Fruit fly (Drosophila melanogaster) whole organism, embryonic: ENCODE data around the gene CaMKI.

ENCODE experiments used
- Asciz ChIP-seq: fragments of 200-800 bp; sonication (Bioruptor generic); optimal IDR thresholded peaks from 2 replicates; lab custom pipeline; 2017; ENCODE audit warnings: missing biosample characterization, mild to moderate bottlenecking, missing genetic modification characterization, missing genetic modification reagents
- Atf6 ChIP-seq: fragments of 200-800 bp; sonication (Bioruptor generic); IDR thresholded peaks from 2 replicates; pipeline ENCODE4 v1.3.6; 2022; ENCODE audit warnings: missing biosample characterization, missing genetic modification characterization
- B-H2 ChIP-seq: fragments of 200-800 bp; sonication (Bioruptor generic); optimal IDR thresholded peaks from 2 replicates; lab custom pipeline; 2018; ENCODE audit warnings: missing biosample characterization, mild to moderate bottlenecking, missing genetic modification characterization
- BEAF-32 ChIP-seq: fragments of 200-800 bp; sonication (Bioruptor generic); optimal IDR thresholded peaks from 3 replicates; lab custom pipeline; 2017; ENCODE audit warnings: missing biosample characterization, missing genetic modification characterization, mild to moderate bottlenecking, moderate library complexity, missing genetic modification reagents
- Blimp-1 ChIP-seq: fragments of 200-800 bp; sonication (Bioruptor generic); optimal IDR thresholded peaks from 3 replicates; lab custom pipeline; 2018; ENCODE audit warnings: missing biosample characterization, missing genetic modification characterization, mild to moderate bottlenecking, moderate library complexity, missing genetic modification reagents
- Bteb2 ChIP-seq: fragments of 200-800 bp; sonication (Bioruptor generic); optimal IDR thresholded peaks from 2 replicates; lab custom pipeline; 2016; ENCODE audit warnings: missing biosample characterization, missing genetic modification characterization
- C15 ChIP-seq: fragments of 200-800 bp; sonication (Bioruptor generic); IDR thresholded peaks from 3 replicates; pipeline ENCODE4 v1.3.6; 2022; ENCODE audit warnings: missing biosample characterization, missing genetic modification characterization
- CG10462 ChIP-seq: fragments of 200-800 bp; sonication (Bioruptor generic); optimal IDR thresholded peaks from 2 replicates; lab custom pipeline; 2016; ENCODE audit warnings: missing biosample characterization, missing genetic modification characterization
- CG12299 ChIP-seq: fragments of 200-800 bp; sonication (Bioruptor generic); optimal IDR thresholded peaks from 2 replicates; lab custom pipeline; 2018; ENCODE audit warnings: missing biosample characterization, mild to moderate bottlenecking, missing genetic modification characterization
- CG13894 ChIP-seq: fragments of 200-800 bp; sonication (Bioruptor generic); optimal IDR thresholded peaks from 3 replicates; lab custom pipeline; 2018; ENCODE audit warnings: missing biosample characterization, mild to moderate bottlenecking, missing genetic modification characterization, moderate library complexity
- CG17359 ChIP-seq: fragments of 200-800 bp; sonication (Bioruptor generic); optimal IDR thresholded peaks from 3 replicates; lab custom pipeline; 2018; ENCODE audit warnings: missing biosample characterization, mild to moderate bottlenecking, missing genetic modification characterization, moderate library complexity
- CG18262 ChIP-seq: fragments of 200-800 bp; optimal IDR thresholded peaks from 3 replicates; lab custom pipeline; 2019; ENCODE audit warnings: missing biosample characterization, mild to moderate bottlenecking, missing genetic modification characterization, moderate library complexity
- CG30403 ChIP-seq: fragments of 200-800 bp; sonication (Bioruptor generic); optimal IDR thresholded peaks from 3 replicates; lab custom pipeline; 2016; ENCODE audit warnings: missing biosample characterization, missing genetic modification characterization
- CG3163 ChIP-seq: fragments of 200-800 bp; sonication (Bioruptor generic); optimal IDR thresholded peaks from 3 replicates; lab custom pipeline; 2016; ENCODE audit warnings: missing biosample characterization, missing genetic modification characterization
- CG3281 ChIP-seq: fragments of 200-800 bp; sonication (Bioruptor generic); optimal IDR thresholded peaks from 3 replicates; lab custom pipeline; 2017; ENCODE audit warnings: missing biosample characterization, mild to moderate bottlenecking, missing genetic modification characterization
- CG4854 ChIP-seq: fragments of 200-800 bp; sonication (Bioruptor generic); optimal IDR thresholded peaks from 2 replicates; lab custom pipeline; 2016; ENCODE audit warnings: missing biosample characterization, missing genetic modification characterization, inconsistent platforms
- CG7271 ChIP-seq: fragments of 200-800 bp; sonication (Bioruptor generic); optimal IDR thresholded peaks from 2 replicates; lab custom pipeline; 2018; ENCODE audit warnings: missing biosample characterization, mild to moderate bottlenecking, missing genetic modification characterization, moderate library complexity
- CG7745 ChIP-seq: fragments of 200-800 bp; sonication (Bioruptor generic); optimal IDR thresholded peaks from 2 replicates; lab custom pipeline; 2018; ENCODE audit warnings: missing biosample characterization, mild to moderate bottlenecking, missing genetic modification characterization, moderate library complexity
- CG7839 ChIP-seq: fragments of 200-800 bp; sonication (Bioruptor generic); optimal IDR thresholded peaks from 3 replicates; lab custom pipeline; 2018; ENCODE audit warnings: missing biosample characterization, mild to moderate bottlenecking, missing genetic modification characterization, moderate library complexity
- CG9817 ChIP-seq: fragments of 200-800 bp; sonication (Bioruptor generic); optimal IDR thresholded peaks from 2 replicates; lab custom pipeline; 2018; ENCODE audit warnings: missing biosample characterization, mild to moderate bottlenecking, missing genetic modification characterization, moderate library complexity
- E2f2 ChIP-seq: fragments of 200-800 bp; sonication (Bioruptor generic); IDR thresholded peaks from 2 replicates; pipeline ENCODE4 v1.3.6; 2022; ENCODE audit warnings: missing biosample characterization, missing genetic modification characterization
- Fer1 ChIP-seq: fragments of 200-800 bp; sonication (Bioruptor generic); optimal IDR thresholded peaks from 2 replicates; lab custom pipeline; 2017; ENCODE audit warnings: missing biosample characterization, mild to moderate bottlenecking, missing genetic modification characterization
- HLH4C ChIP-seq: fragments of 200-800 bp; sonication (Bioruptor generic); IDR thresholded peaks from 3 replicates; pipeline ENCODE4 v1.3.6; 2022; ENCODE audit warnings: missing biosample characterization, missing genetic modification characterization; ENCODE audit not compliant: partially characterized antibody
- Hmr ChIP-seq: fragments of 200-800 bp; sonication (Bioruptor generic); optimal IDR thresholded peaks from 3 replicates; lab custom pipeline; 2017; ENCODE audit warnings: mild to moderate bottlenecking, missing biosample characterization, missing genetic modification reagents, missing genetic modification characterization
- Hr78 ChIP-seq, 2 experiments: fragments of 200-800 bp in 1 of 2; fragments of >200 bp in 1 of 2; sonication (Bioruptor generic) in 1 of 2; optimal IDR thresholded peaks; 2 replicates each; lab custom pipeline; 2017 to 2019; ENCODE audit warnings: missing biosample characterization in 2 of 2, missing genetic modification characterization in 2 of 2, mild to moderate bottlenecking in 1 of 2, moderate library complexity in 1 of 2
- Hsf ChIP-seq: fragments of 200-800 bp; sonication (Bioruptor generic); optimal IDR thresholded peaks from 3 replicates; lab custom pipeline; 2016; ENCODE audit warnings: missing biosample characterization, missing genetic modification characterization
- Lhr ChIP-seq: fragments of 200-800 bp; sonication (Bioruptor generic); optimal IDR thresholded peaks from 3 replicates; lab custom pipeline; 2017; ENCODE audit warnings: mild to moderate bottlenecking, missing biosample characterization, missing genetic modification reagents, missing genetic modification characterization
- MESR4 ChIP-seq: fragments of 200-800 bp; sonication (Bioruptor generic); optimal IDR thresholded peaks from 2 replicates; lab custom pipeline; 2018; ENCODE audit warnings: missing biosample characterization, mild to moderate bottlenecking, missing genetic modification characterization, moderate library complexity
- NC2β ChIP-seq: fragments of 200-800 bp; sonication (Bioruptor generic); optimal IDR thresholded peaks from 2 replicates; lab custom pipeline; 2016; ENCODE audit warnings: missing biosample characterization, missing genetic modification characterization
- NfI ChIP-seq: fragments of 200-800 bp; sonication (Bioruptor generic); optimal IDR thresholded peaks from 3 replicates; lab custom pipeline; 2018; ENCODE audit warnings: missing biosample characterization, mild to moderate bottlenecking, missing genetic modification characterization, moderate library complexity
- Xbp1 ChIP-seq: fragments of 200-800 bp; sonication (Bioruptor generic); optimal IDR thresholded peaks from 3 replicates; lab custom pipeline; 2016; ENCODE audit warnings: missing biosample characterization, mild to moderate bottlenecking, missing genetic modification characterization
- ato ChIP-seq: fragments of 200-800 bp; sonication (Bioruptor generic); IDR thresholded peaks from 2 replicates; pipeline ENCODE4 v1.3.6; 2022; ENCODE audit warnings: missing biosample characterization, missing genetic modification characterization; ENCODE audit not compliant: partially characterized antibody
- bab2 ChIP-seq: fragments of 200-800 bp; sonication (Bioruptor generic); optimal IDR thresholded peaks from 2 replicates; lab custom pipeline; 2016; ENCODE audit warnings: missing biosample characterization, missing genetic modification characterization
- cas ChIP-seq: fragments of 200-800 bp; sonication (Bioruptor generic); IDR thresholded peaks from 2 replicates; pipeline ENCODE4 v1.3.6; 2022; ENCODE audit warnings: missing biosample characterization, missing genetic modification characterization
- dmrt99B ChIP-seq: fragments of 200-800 bp; sonication (Bioruptor generic); optimal IDR thresholded peaks from 2 replicates; lab custom pipeline; 2018; ENCODE audit warnings: missing biosample characterization, mild to moderate bottlenecking, missing genetic modification characterization, moderate library complexity
- dpn ChIP-seq, 2 experiments: fragments of 200-800 bp; sonication (Bioruptor generic); optimal IDR thresholded peaks; 3 replicates each; lab custom pipeline; 2016; ENCODE audit warnings: missing biosample characterization in 2 of 2, missing genetic modification characterization in 2 of 2
- ems ChIP-seq: fragments of 200-800 bp; sonication (Bioruptor generic); optimal IDR thresholded peaks from 3 replicates; lab custom pipeline; 2016; ENCODE audit warnings: missing biosample characterization, missing genetic modification characterization
- gcm2 ChIP-seq: fragments of 200-800 bp; sonication (Bioruptor generic); optimal IDR thresholded peaks from 2 replicates; lab custom pipeline; 2016; ENCODE audit warnings: missing biosample characterization, missing genetic modification characterization
- gem ChIP-seq: fragments of 200-800 bp; sonication (Bioruptor generic); optimal IDR thresholded peaks from 2 replicates; lab custom pipeline; 2019; ENCODE audit warnings: missing biosample characterization, mild to moderate bottlenecking, missing genetic modification characterization, moderate library complexity
- nau ChIP-seq: fragments of 200-800 bp; sonication (Bioruptor generic); optimal IDR thresholded peaks from 3 replicates; lab custom pipeline; 2017; ENCODE audit warnings: missing biosample characterization, mild to moderate bottlenecking, missing genetic modification characterization, missing genetic modification reagents
- nerfin-1 ChIP-seq: fragments of 200-800 bp; sonication (Bioruptor generic); optimal IDR thresholded peaks from 3 replicates; lab custom pipeline; 2019; ENCODE audit warnings: missing biosample characterization, mild to moderate bottlenecking, missing genetic modification characterization, moderate library complexity
- nmo ChIP-seq: fragments of 200-800 bp; sonication (Bioruptor generic); optimal IDR thresholded peaks from 2 replicates; lab custom pipeline; 2018; ENCODE audit warnings: missing biosample characterization, mild to moderate bottlenecking, missing genetic modification characterization, moderate library complexity
- phol ChIP-seq: fragments of 200-800 bp; sonication (Bioruptor generic); optimal IDR thresholded peaks from 3 replicates; lab custom pipeline; 2018; ENCODE audit warnings: missing biosample characterization, mild to moderate bottlenecking, missing genetic modification characterization, moderate library complexity
- pnt ChIP-seq: fragments of 200-800 bp; sonication (Bioruptor generic); optimal IDR thresholded peaks from 3 replicates; lab custom pipeline; 2016; ENCODE audit warnings: missing biosample characterization, missing genetic modification characterization
- sna ChIP-seq: fragments of 200-800 bp; sonication (Bioruptor generic); IDR thresholded peaks from 2 replicates; pipeline ENCODE4 v1.3.6; 2022; ENCODE audit warnings: missing biosample characterization, missing genetic modification characterization; ENCODE audit not compliant: partially characterized antibody
- sob ChIP-seq: fragments of 200-800 bp; sonication (Bioruptor generic); IDR thresholded peaks from 2 replicates; pipeline ENCODE4 v1.3.6; 2022; ENCODE audit warnings: missing biosample characterization, missing genetic modification characterization
- tap ChIP-seq: fragments of 200-800 bp; optimal IDR thresholded peaks from 3 replicates; lab custom pipeline; 2019; ENCODE audit warnings: missing biosample characterization, mild to moderate bottlenecking, missing genetic modification characterization, moderate library complexity
- tx ChIP-seq: fragments of 200-800 bp; sonication (Bioruptor generic); optimal IDR thresholded peaks from 2 replicates; lab custom pipeline; 2016; ENCODE audit warnings: missing biosample characterization, missing genetic modification characterization
- unc-4 ChIP-seq: fragments of 200-800 bp; sonication (Bioruptor generic); IDR thresholded peaks from 2 replicates; pipeline ENCODE4 v1.3.6; 2022; ENCODE audit warnings: missing biosample characterization, missing genetic modification characterization; ENCODE audit not compliant: partially characterized antibody

CaMKI gene

DNA sequence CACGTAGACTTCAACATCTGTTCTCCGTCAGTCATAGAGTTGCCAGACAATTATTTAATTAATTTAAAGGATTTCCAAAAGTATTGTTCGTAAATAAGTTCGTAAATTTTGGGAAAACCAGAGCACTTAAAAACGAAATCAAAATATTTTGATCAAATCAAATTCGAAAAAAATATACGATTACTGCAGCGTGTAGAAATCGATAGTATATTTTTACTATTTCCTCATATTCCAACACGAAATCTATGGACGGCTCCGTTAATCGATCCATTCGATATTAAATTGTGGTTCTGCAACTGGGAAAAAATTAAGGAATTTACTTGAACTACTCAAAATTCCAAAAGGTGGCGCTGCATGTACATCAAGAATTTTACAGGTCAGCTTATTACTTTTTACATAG lies 41.1 kb downstream of the CaMKI start (continued):
- TF ChIP-seq NC2β: peak; percentile 21
- TF ChIP-seq NfI: peak; percentile 42
- TF ChIP-seq CG3281 (GFP tag; lab: Kevin White, UChicago): peak; percentile 18
- peak; percentile 42 to 57 for TF ChIP-seq dpn (GFP tag; optimal IDR thresholded peaks at IDR 0.05; lab: Kevin White, UChicago)
- peak; percentile 22 for TF ChIP-seq tap (tag; lab: Kevin White, UChicago)
- TF ChIP-seq Bteb2 (GFP tag; lab: Kevin White, UChicago): peak; percentile 18
- peak; percentile 96 for TF ChIP-seq ato (GFP tag; lab: Robert Waterston, UW)
- TF ChIP-seq HLH4C: peak; percentile 94
- peak; percentile 58 for TF ChIP-seq Xbp1 (GFP tag; lab: Kevin White, UChicago)
- peak; percentile 47 for TF ChIP-seq CG17359 (tag; lab: Kevin White, UChicago)
- TF ChIP-seq Hsf: peak; percentile 55
- peak; percentile 43 for TF ChIP-seq tx (GFP tag; lab: Kevin White, UChicago)
- peak; percentile 59 for TF ChIP-seq gem
- peak; percentile 72 for TF ChIP-seq phol
- peak; percentile 62 for TF ChIP-seq CG7745 (tag; lab: Kevin White, UChicago)
- TF ChIP-seq sob: peak; percentile 65; the same call in 1 of the 2 replicates
- no peak for TF ChIP-seq CG7271 (tag; lab: Kevin White, UChicago)
- TF ChIP-seq CG4854: peak; percentile 39
- TF ChIP-seq MESR4: peak; percentile 6
- peak in 1 of 2 experiments; percentile 7 for TF ChIP-seq Hr78 (GFP tag; optimal IDR thresholded peaks at IDR 0.05; lab: Kevin White, UChicago)
- TF ChIP-seq Lhr: peak; percentile 97
- peak; percentile 84 for TF ChIP-seq E2f2 (GFP tag; lab: Robert Waterston, UW)
- TF ChIP-seq Fer1 (GFP tag; lab: Kevin White, UChicago): peak; percentile 27
- 0 out of 3 replicates have a peak, but pooled peaks have one; percentile 14 for TF ChIP-seq C15 (GFP tag; lab: Robert Waterston, UW)
- peak; percentile 97 for TF ChIP-seq sna (GFP tag; lab: Robert Waterston, UW)
- no peak for TF ChIP-seq CG12299 (tag; lab: Kevin White, UChicago)
- TF ChIP-seq Atf6 (GFP tag; lab: Robert Waterston, UW): 0 out of 2 replicates have a peak, but pooled peaks have one; percentile 10
- TF ChIP-seq cas: no peak
- peak; percentile 9 for TF ChIP-seq dmrt99B (tag; lab: Kevin White, UChicago)
- peak; percentile 47 for TF ChIP-seq CG18262 (tag; lab: Kevin White, UChicago)
- TF ChIP-seq nerfin-1 (tag; lab: Kevin White, UChicago): peak; percentile 25
- peak; percentile 33 for TF ChIP-seq CG7839 (tag; lab: Kevin White, UChicago)
- peak; percentile 93 for TF ChIP-seq BEAF-32 (GFP tag; lab: Kevin White, UChicago)
- peak; percentile 49 for TF ChIP-seq bab2 (GFP tag; lab: Kevin White, UChicago)
- TF ChIP-seq unc-4: peak; percentile 96
- no peak for TF ChIP-seq Blimp-1 (GFP tag; lab: Kevin White, UChicago)
- TF ChIP-seq B-H2 (GFP tag; lab: Kevin White, UChicago): peak; percentile 68
- no peak for TF ChIP-seq nau (GFP tag; lab: Kevin White, UChicago)
- peak; percentile 39 for TF ChIP-seq Asciz (GFP tag; lab: Kevin White, UChicago)
- peak; percentile 53 for TF ChIP-seq nmo (GFP tag; lab: Kevin White, UChicago)
- peak; percentile 87 for TF ChIP-seq Hmr
- no peak for TF ChIP-seq gcm2
- peak; percentile 30 for TF ChIP-seq pnt (GFP tag; lab: Kevin White, UChicago)
- TF ChIP-seq CG13894 (tag; lab: Kevin White, UChicago): peak; percentile 89
- TF ChIP-seq CG10462: no peak
- peak; percentile 33 for TF ChIP-seq ems
- peak; percentile 51 for TF ChIP-seq CG9817 (tag; lab: Kevin White, UChicago)
- peak; percentile 59 for TF ChIP-seq CG3163 (GFP tag; lab: Kevin White, UChicago)
- peak; percentile 58 for TF ChIP-seq CG30403 (GFP tag; lab: Kevin White, UChicago)
